Worm (Caenorhabditis elegans) whole organism, early embryonic: ENCODE results near the gene F14D7.2.

Experiments
- B0310.2 ChIP-seq: sonication (generic microtip); optimal IDR thresholded peaks from 2 replicates; lab custom pipeline; 2016; ENCODE audit warnings: mild to moderate bottlenecking, missing genetic modification characterization, missing compliant biosample characterization
- ama-1 ChIP-seq: fragments of 150-350 bp; optimal IDR thresholded peaks from 2 replicates; lab custom pipeline; 2014
- ceh-36 ChIP-seq: sonication (generic microtip); optimal IDR thresholded peaks from 2 replicates; lab custom pipeline; 2016; ENCODE audit warnings: missing genetic modification characterization, inconsistent platforms, missing compliant biosample characterization
- hmbx-1 ChIP-seq: sonication (generic microtip); optimal IDR thresholded peaks from 2 replicates; lab custom pipeline; 2016; ENCODE audit warnings: mild to moderate bottlenecking, missing genetic modification characterization, missing compliant biosample characterization
- hnd-1 ChIP-seq: sonication (generic microtip); optimal IDR thresholded peaks from 2 replicates; lab custom pipeline; 2016; ENCODE audit warnings: missing genetic modification characterization, missing compliant biosample characterization

ce11 chrV:14327776-14328175 lies 34.3 kb upstream of the F14D7.2 start, which contains the start of gene F47B8.5:
- no peak for TF ChIP-seq hnd-1 (tag; lab: Kevin White, UChicago)
- TF ChIP-seq B0310.2 (tag; lab: Kevin White, UChicago): no peak
- TF ChIP-seq ceh-36 (tag; lab: Kevin White, UChicago): no peak
- TF ChIP-seq ama-1 (lab: Kevin White, UChicago): no peak
- no peak for TF ChIP-seq hmbx-1 (tag; lab: Kevin White, UChicago)
